Worm (Caenorhabditis elegans): ENCODE results near the gene egrh-1.

Gene egrh-1

ce11 chrX:14845637-14846036 is at the start of gene egrh-1:
Gene egrh-1, plus strand, starts transcription at chrX:14845937.
- TF ChIP-seq attf-4 (tag; optimal IDR thresholded peaks at IDR 0.05) (no peak), mxl-3 (GFP tag; optimal IDR thresholded peaks at IDR 0.05) (no peak), lir-3 (tag; optimal IDR thresholded peaks at IDR 0.05) (no peak), aha-1 (tag) (peak; percentile 40), vab-7 (GFP tag; IDR thresholded peaks at IDR 0.05) (no peak), rbr-2 (tag; optimal IDR thresholded peaks at IDR 0.05) (no peak), nhr-77 (tag; optimal IDR thresholded peaks at IDR 0.05) (no peak)

- TF ChIP-seq hlh-11 (tag; optimal IDR thresholded peaks at IDR 0.05): no peak
- TF ChIP-seq mep-1 (tag; optimal IDR thresholded peaks at IDR 0.05): no peak
- no peak for TF ChIP-seq hmg-1.1 (GFP tag; IDR thresholded peaks at IDR 0.05)
- TF ChIP-seq cey-2 (tag; optimal IDR thresholded peaks at IDR 0.05; ENCODE audit: borderline replicate concordance, insufficient read depth): no peak
- no peak for TF ChIP-seq spr-1 (tag; optimal IDR thresholded peaks at IDR 0.05)
- peak; percentile 28 for TF ChIP-seq aha-1 (tag)
- TF ChIP-seq aly-2 (tag; optimal IDR thresholded peaks at IDR 0.05): no peak
Measured at ce11 chrX:14797405-14797804, 48.3 kb upstream of the egrh-1 start.

ce11 chrX:14804706-14805105 is 41.0 kb upstream of the egrh-1 start:
- TF ChIP-seq mxl-2 (GFP tag; conservative IDR thresholded peaks at IDR 0.05) (peak; percentile 73; the same call in 1 of the 2 replicates), dmd-6 (GFP tag; IDR thresholded peaks at IDR 0.05) (peak; percentile 76), zfp-2 (tag; optimal IDR thresholded peaks at IDR 0.05) (no peak), mxl-3 (GFP tag; optimal IDR thresholded peaks at IDR 0.05) (peak; percentile 59), daf-19 (GFP tag; conservative IDR thresholded peaks at IDR 0.05) (peak; percentile 89), lin-29 (GFP tag; IDR thresholded peaks at IDR 0.05) (peak; percentile 64; the same call in 1 of the 2 replicates), hmg-1.1 (GFP tag; IDR thresholded peaks at IDR 0.05) (peak; percentile 84), nhr-6 (tag; optimal IDR thresholded peaks at IDR 0.05) (peak; percentile 32), cey-2 (tag; optimal IDR thresholded peaks at IDR 0.05; ENCODE audit: borderline replicate concordance, insufficient read depth) (no peak), lin-1 (GFP tag; IDR thresholded peaks at IDR 0.05) (0 out of 2 replicates have a peak, but pooled peaks have one; percentile 54), duxl-1 (tag; optimal IDR thresholded peaks at IDR 0.05; ENCODE audit: poor library complexity) (peak; percentile 68), nhr-42 (GFP tag; IDR thresholded peaks at IDR 0.05) (peak; percentile 74; the same call in 1 of the 2 replicates), jun-1 (tag; optimal IDR thresholded peaks at IDR 0.05) (no peak), lin-38 (GFP tag; IDR thresholded peaks at IDR 0.05) (peak; percentile 76; the same call in 1 of the 2 replicates), ZK337.2 (GFP tag; IDR thresholded peaks at IDR 0.05) (peak; percentile 30; the same call in 1 of the 2 replicates), ceh-62 (tag; optimal IDR thresholded peaks at IDR 0.05) (no peak), Y75B8A.6 (GFP tag; IDR thresholded peaks at IDR 0.05) (no peak; the same call in 1 of the 2 replicates), ztf-7 (tag; optimal IDR thresholded peaks at IDR 0.05) (peak; percentile 35), nhr-25 (tag; optimal IDR thresholded peaks at IDR 0.05; ENCODE audit: borderline replicate concordance, insufficient read depth) (peak; percentile 9), saeg-2 (GFP tag; IDR thresholded peaks at IDR 0.05) (peak; percentile 86), nhr-102 (tag; optimal IDR thresholded peaks at IDR 0.05) (peak; percentile 68), snpc-4 (tag; optimal IDR thresholded peaks at IDR 0.05) (no peak), Y5F2A.4 (GFP tag; optimal IDR thresholded peaks at IDR 0.05) (peak; percentile 62), lsy-2 (tag; optimal IDR thresholded peaks at IDR 0.05) (peak in 1 of 2 experiments; percentile 45), aha-1 (tag) (peak; percentile 97), ZK546.5 (tag; optimal IDR thresholded peaks at IDR 0.05) (no peak), ceh-44 (GFP tag; IDR thresholded peaks at IDR 0.05) (peak; percentile 39; the same call in 1 of the 2 replicates), D1046.2 (GFP tag; IDR thresholded peaks at IDR 0.05) (peak; percentile 80; the same call in 1 of the 2 replicates), php-3 (GFP tag; IDR thresholded peaks at IDR 0.05) (peak; percentile 69; the same call in 1 of the 2 replicates), ceh-20 (GFP tag; IDR thresholded peaks at IDR 0.05) (peak; percentile 67), skn-1 (tag; optimal IDR thresholded peaks at IDR 0.05) (no peak), nhr-237 (tag; optimal IDR thresholded peaks at IDR 0.05) (no peak), tra-1 (GFP tag; IDR thresholded peaks at IDR 0.05) (peak; percentile 84), F26F4.8 (GFP tag; conservative IDR thresholded peaks at IDR 0.05) (peak; percentile 80), dmd-9 (GFP tag; IDR thresholded peaks at IDR 0.05) (peak; percentile 68), arid-1 (GFP tag; conservative IDR thresholded peaks at IDR 0.05) (peak; percentile 79), F37D6.2 (tag; optimal IDR thresholded peaks at IDR 0.05) (peak; percentile 36), attf-4 (tag; optimal IDR thresholded peaks at IDR 0.05) (no peak)
